Fruit fly (Drosophila melanogaster) whole organism, wandering third instar larva: ENCODE measurements around the gene alpha-Est4.

Experiments
- Abd-B ChIP-seq: fragments of >200 bp; optimal IDR thresholded peaks from 2 replicates; lab custom pipeline; 2017; ENCODE audit warnings: missing biosample characterization, missing genetic modification characterization
- Dif ChIP-seq: fragments of 200-275, 200-300 bp; sonication (Bioruptor generic); optimal IDR thresholded peaks from 2 replicates; lab custom pipeline; 2018; ENCODE audit warnings: missing biosample characterization, missing genetic modification characterization; ENCODE audit not compliant: partially characterized antibody
- Hr78 ChIP-seq: fragments of >200 bp; optimal IDR thresholded peaks from 2 replicates; lab custom pipeline; 2017; ENCODE audit warnings: missing biosample characterization, missing genetic modification characterization
- Hr83 ChIP-seq: fragments of 200-300 bp; sonication (Bioruptor generic); optimal IDR thresholded peaks from 2 replicates; lab custom pipeline; 2016; ENCODE audit warnings: missing biosample characterization, mild to moderate bottlenecking, missing genetic modification characterization, moderate library complexity; ENCODE audit not compliant: poor library complexity, severe bottlenecking
- brk ChIP-seq: fragments of 200-800 bp; sonication (Bioruptor generic); optimal IDR thresholded peaks from 2 replicates; lab custom pipeline; 2016; ENCODE audit warnings: missing biosample characterization, mild to moderate bottlenecking, missing genetic modification characterization
- fru ChIP-seq: fragments of 200-800 bp; sonication (Bioruptor generic); optimal IDR thresholded peaks from 3 replicates; lab custom pipeline; 2016; ENCODE audit warnings: missing biosample characterization, mild to moderate bottlenecking, missing genetic modification characterization
- h ChIP-seq: fragments of 200-800 bp; sonication (Bioruptor generic); optimal IDR thresholded peaks from 3 replicates; lab custom pipeline; 2016; ENCODE audit warnings: missing biosample characterization, mild to moderate bottlenecking, missing genetic modification characterization
- pan ChIP-seq: fragments of >200 bp; optimal IDR thresholded peaks from 2 replicates; lab custom pipeline; 2017
- sv ChIP-seq: fragments of 200-800 bp; sonication (Bioruptor generic); optimal IDR thresholded peaks from 3 replicates; lab custom pipeline; 2016; ENCODE audit warnings: missing biosample characterization, missing genetic modification characterization
- tai ChIP-seq: sonication (Bioruptor generic); optimal IDR thresholded peaks from 2 replicates; lab custom pipeline; 2016; ENCODE audit warnings: missing biosample characterization, missing genetic modification characterization
- usp ChIP-seq: fragments of >200 bp; optimal IDR thresholded peaks from 2 replicates; lab custom pipeline; 2017; ENCODE audit warnings: missing biosample characterization, missing genetic modification characterization

- TF ChIP-seq tai (GFP tag; lab: Kevin White, UChicago) (no peak), h (GFP tag; lab: Kevin White, UChicago) (no peak), brk (no peak), Abd-B (GFP tag; lab: Kevin White, UChicago) (no peak), pan (lab: Kevin White, UChicago) (no peak), Hr83 (GFP tag; lab: Kevin White, UChicago) (no peak), fru (GFP tag; lab: Kevin White, UChicago) (no peak), sv (GFP tag; lab: Kevin White, UChicago) (no peak), usp (GFP tag; lab: Kevin White, UChicago) (no peak), Dif (GFP tag; lab: Kevin White, UChicago) (no peak), Hr78 (no peak)
These were observed at the start of gene alpha-Est4 for dm6 chr3R:7538435-7538834.
